Fruit fly (Drosophila melanogaster) whole organism, embryonic: Measurements from ENCODE around the gene CG32246.

Experiments used
- Bgb ChIP-seq: fragments of 200-800 bp; sonication (Bioruptor generic); IDR thresholded peaks from 2 replicates; pipeline ENCODE4 v1.3.6; 2022; ENCODE audit warnings: missing biosample characterization, missing genetic modification characterization; ENCODE audit not compliant: partially characterized antibody
- Bteb2 ChIP-seq: fragments of 200-800 bp; sonication (Bioruptor generic); optimal IDR thresholded peaks from 2 replicates; lab custom pipeline; 2016; ENCODE audit warnings: missing biosample characterization, missing genetic modification characterization
- CG10543 ChIP-seq: fragments of 200-800 bp; sonication (Bioruptor generic); optimal IDR thresholded peaks from 3 replicates; lab custom pipeline; 2017; ENCODE audit warnings: missing biosample characterization, mild to moderate bottlenecking, missing genetic modification characterization, moderate library complexity
- CG11085 ChIP-seq: fragments of 200-800 bp; sonication (Bioruptor generic); IDR thresholded peaks from 2 replicates; pipeline ENCODE4 v1.3.6; 2022; ENCODE audit warnings: missing biosample characterization, missing genetic modification characterization
- CG11247 ChIP-seq: fragments of 200-800 bp; sonication (Bioruptor generic); IDR thresholded peaks from 2 replicates; pipeline ENCODE4 v1.3.6; 2022; ENCODE audit warnings: missing biosample characterization, missing genetic modification characterization
- CG11504 ChIP-seq: fragments of 200-800 bp; sonication (Bioruptor generic); optimal IDR thresholded peaks from 3 replicates; lab custom pipeline; 2019; ENCODE audit warnings: missing biosample characterization, mild to moderate bottlenecking, missing genetic modification characterization, moderate library complexity
- CG12391 ChIP-seq: fragments of 200-800 bp; sonication (Bioruptor generic); optimal IDR thresholded peaks from 3 replicates; lab custom pipeline; 2018; ENCODE audit warnings: missing biosample characterization, mild to moderate bottlenecking, missing genetic modification characterization, moderate library complexity
- CG13287 ChIP-seq: fragments of 200-800 bp; sonication (Bioruptor generic); IDR thresholded peaks from 2 replicates; pipeline ENCODE4 v1.3.6; 2022; ENCODE audit warnings: missing biosample characterization, missing genetic modification characterization; ENCODE audit not compliant: partially characterized antibody
- CG15011 ChIP-seq: fragments of 200-800 bp; sonication (Bioruptor generic); optimal IDR thresholded peaks from 3 replicates; lab custom pipeline; 2018; ENCODE audit warnings: missing biosample characterization, mild to moderate bottlenecking, missing genetic modification characterization
- CG17361 ChIP-seq: fragments of 200-800 bp; sonication (Bioruptor generic); IDR thresholded peaks from 3 replicates; pipeline ENCODE4 v1.3.6; 2022; ENCODE audit warnings: missing biosample characterization, missing genetic modification characterization
- CG17612 ChIP-seq: fragments of 200-800 bp; sonication (Bioruptor generic); IDR thresholded peaks from 2 replicates; pipeline ENCODE4 v1.3.6; 2022; ENCODE audit warnings: missing biosample characterization, missing genetic modification characterization
- CG18476 ChIP-seq: fragments of 200-800 bp; sonication (Bioruptor generic); optimal IDR thresholded peaks from 2 replicates; lab custom pipeline; 2016; ENCODE audit warnings: missing biosample characterization, mild to moderate bottlenecking, missing genetic modification characterization
- CG2199 ChIP-seq: fragments of 200-800 bp; sonication (Bioruptor generic); IDR thresholded peaks from 3 replicates; pipeline ENCODE4 v1.3.6; 2022; ENCODE audit warnings: missing biosample characterization, missing genetic modification characterization
- CG2889 ChIP-seq: fragments of 200-800 bp; sonication (Bioruptor generic); IDR thresholded peaks from 3 replicates; pipeline ENCODE4 v1.3.6; 2022; ENCODE audit warnings: missing biosample characterization, missing genetic modification characterization
- CG31365 ChIP-seq: fragments of 200-800 bp; sonication (Bioruptor generic); optimal IDR thresholded peaks from 2 replicates; lab custom pipeline; 2018; ENCODE audit warnings: missing biosample characterization, mild to moderate bottlenecking, missing genetic modification characterization
- CG32767 ChIP-seq: fragments of 200-800 bp; sonication (Bioruptor generic); IDR thresholded peaks from 2 replicates; pipeline ENCODE4 v1.3.6; 2022; ENCODE audit warnings: missing biosample characterization, missing genetic modification characterization
- CG34376 ChIP-seq: fragments of 200-800 bp; sonication (Bioruptor generic); optimal IDR thresholded peaks from 2 replicates; lab custom pipeline; 2018; ENCODE audit warnings: missing biosample characterization, mild to moderate bottlenecking, missing genetic modification characterization
- CG3847 ChIP-seq: fragments of 200-800 bp; sonication (Bioruptor generic); IDR thresholded peaks from 2 replicates; pipeline ENCODE4 v1.3.6; 2022; ENCODE audit warnings: missing biosample characterization, missing genetic modification characterization
- CG42726 ChIP-seq: fragments of 200-800 bp; sonication (Bioruptor generic); IDR thresholded peaks from 2 replicates; pipeline ENCODE4 v1.3.6; 2022; ENCODE audit warnings: missing biosample characterization, missing genetic modification characterization; ENCODE audit not compliant: partially characterized antibody
- CG4360 ChIP-seq: fragments of 200-800 bp; sonication (Bioruptor generic); IDR thresholded peaks from 2 replicates; pipeline ENCODE4 v1.3.6; 2022; ENCODE audit warnings: missing biosample characterization, missing genetic modification characterization
- CG5245 ChIP-seq: fragments of 200-800 bp; sonication (Bioruptor generic); optimal IDR thresholded peaks from 3 replicates; lab custom pipeline; 2016; ENCODE audit warnings: missing biosample characterization, missing genetic modification characterization
- CG6175 ChIP-seq: fragments of 200-800 bp; sonication (Bioruptor generic); IDR thresholded peaks from 3 replicates; pipeline ENCODE4 v1.3.6; 2022; ENCODE audit warnings: missing biosample characterization, missing genetic modification characterization
- CG7928 ChIP-seq: fragments of 200-800 bp; sonication (Bioruptor generic); optimal IDR thresholded peaks from 2 replicates; lab custom pipeline; 2017; ENCODE audit warnings: missing biosample characterization, mild to moderate bottlenecking, missing genetic modification characterization
- CoRest ChIP-seq: fragments of 200-800 bp; sonication (Bioruptor generic); optimal IDR thresholded peaks from 3 replicates; lab custom pipeline; 2018; ENCODE audit warnings: missing biosample characterization, mild to moderate bottlenecking, missing genetic modification characterization, moderate library complexity
- D19B ChIP-seq: fragments of 200-800 bp; sonication (Bioruptor generic); optimal IDR thresholded peaks from 2 replicates; lab custom pipeline; 2017; ENCODE audit warnings: missing biosample characterization, mild to moderate bottlenecking, missing genetic modification characterization
- Deaf1 ChIP-seq: fragments of 200-800 bp; optimal IDR thresholded peaks from 3 replicates; lab custom pipeline; 2019; ENCODE audit warnings: missing biosample characterization, mild to moderate bottlenecking, missing genetic modification characterization, moderate library complexity
- Fer3 ChIP-seq: fragments of 200-800 bp; sonication (Bioruptor generic); optimal IDR thresholded peaks from 2 replicates; lab custom pipeline; 2018; ENCODE audit warnings: missing biosample characterization, mild to moderate bottlenecking, missing genetic modification characterization, moderate library complexity
- Nf-YB ChIP-seq: fragments of 200-800 bp; sonication (Bioruptor generic); optimal IDR thresholded peaks from 3 replicates; lab custom pipeline; 2019; ENCODE audit warnings: missing biosample characterization, mild to moderate bottlenecking, missing genetic modification characterization, moderate library complexity
- Sry-β ChIP-seq: fragments of 200-800 bp; sonication (Bioruptor generic); optimal IDR thresholded peaks from 2 replicates; lab custom pipeline; 2018; ENCODE audit warnings: missing biosample characterization, mild to moderate bottlenecking, missing genetic modification characterization, moderate library complexity
- az2 ChIP-seq: fragments of 200-800 bp; sonication (Bioruptor generic); optimal IDR thresholded peaks from 3 replicates; lab custom pipeline; 2016; ENCODE audit warnings: missing biosample characterization, missing genetic modification characterization
- ci ChIP-seq: fragments of 200-800 bp; sonication (Bioruptor generic); IDR thresholded peaks from 3 replicates; pipeline ENCODE4 v1.3.6; 2022; ENCODE audit warnings: missing biosample characterization, missing genetic modification characterization
- dm ChIP-seq: fragments of 200-800 bp; sonication (Bioruptor generic); optimal IDR thresholded peaks from 3 replicates; lab custom pipeline; 2016; ENCODE audit warnings: missing biosample characterization, missing genetic modification characterization
- eyg ChIP-seq: fragments of 200-800 bp; sonication (Bioruptor generic); optimal IDR thresholded peaks from 3 replicates; lab custom pipeline; 2016; ENCODE audit warnings: missing biosample characterization, missing genetic modification characterization
- fd64A ChIP-seq: fragments of 200-800 bp; sonication (Bioruptor generic); optimal IDR thresholded peaks from 3 replicates; lab custom pipeline; 2018; ENCODE audit warnings: missing biosample characterization, mild to moderate bottlenecking, missing genetic modification characterization
- ftz-f1 ChIP-seq: fragments of 200-800 bp; sonication (Bioruptor generic); optimal IDR thresholded peaks from 2 replicates; lab custom pipeline; 2016; ENCODE audit warnings: missing biosample characterization, missing genetic modification characterization
- fu2 ChIP-seq: fragments of 200-800 bp; sonication (Bioruptor generic); optimal IDR thresholded peaks from 2 replicates; lab custom pipeline; 2016; ENCODE audit warnings: missing biosample characterization, missing genetic modification characterization
- gce ChIP-seq: fragments of 200-800 bp; sonication (Bioruptor generic); IDR thresholded peaks from 3 replicates; pipeline ENCODE4 v1.3.6; 2022; ENCODE audit warnings: missing biosample characterization, missing genetic modification characterization
- grn ChIP-seq: fragments of 200-800 bp; sonication (Bioruptor generic); optimal IDR thresholded peaks from 3 replicates; lab custom pipeline; 2017; ENCODE audit warnings: missing biosample characterization, missing genetic modification characterization
- gsb-n ChIP-seq: fragments of 200-800 bp; sonication (Bioruptor generic); optimal IDR thresholded peaks from 3 replicates; lab custom pipeline; 2018; ENCODE audit warnings: missing biosample characterization, mild to moderate bottlenecking, missing genetic modification characterization
- kay ChIP-seq: fragments of 200-800 bp; sonication (Bioruptor generic); optimal IDR thresholded peaks from 2 replicates; lab custom pipeline; 2016; ENCODE audit warnings: missing biosample characterization, missing genetic modification characterization
- kni ChIP-seq: fragments of 200-800 bp; sonication (Bioruptor generic); optimal IDR thresholded peaks from 3 replicates; lab custom pipeline; 2017; ENCODE audit warnings: mild to moderate bottlenecking, missing biosample characterization, missing genetic modification reagents, missing genetic modification characterization
- mld ChIP-seq: fragments of 200-800 bp; sonication (Bioruptor generic); IDR thresholded peaks from 3 replicates; pipeline ENCODE4 v1.3.6; 2022; ENCODE audit warnings: missing biosample characterization, missing genetic modification characterization; ENCODE audit not compliant: partially characterized antibody
- psq ChIP-seq: fragments of 200-800 bp; sonication (Bioruptor generic); optimal IDR thresholded peaks from 2 replicates; lab custom pipeline; 2017; ENCODE audit warnings: missing biosample characterization, missing genetic modification characterization
- pum ChIP-seq: fragments of 200-800 bp; sonication (Bioruptor generic); optimal IDR thresholded peaks from 2 replicates; lab custom pipeline; 2016; ENCODE audit warnings: missing biosample characterization, missing genetic modification characterization
- sd ChIP-seq: fragments of 200-800 bp; sonication (Bioruptor generic); optimal IDR thresholded peaks from 3 replicates; lab custom pipeline; 2018; ENCODE audit warnings: missing biosample characterization, mild to moderate bottlenecking, missing genetic modification characterization, moderate library complexity
- sr ChIP-seq: fragments of 200-800 bp; sonication (Bioruptor generic); IDR thresholded peaks from 3 replicates; pipeline ENCODE4 v1.3.6; 2022; ENCODE audit warnings: missing biosample characterization, missing genetic modification characterization
- stc ChIP-seq: fragments of 200-800 bp; sonication (Bioruptor generic); IDR thresholded peaks from 2 replicates; pipeline ENCODE4 v1.3.6; 2022; ENCODE audit warnings: missing biosample characterization, missing genetic modification characterization
- sug ChIP-seq: fragments of 200-800 bp; optimal IDR thresholded peaks from 2 replicates; lab custom pipeline; 2019; ENCODE audit warnings: missing biosample characterization, mild to moderate bottlenecking, missing genetic modification characterization, moderate library complexity
- tna ChIP-seq: fragments of 200-800 bp; sonication (Bioruptor generic); IDR thresholded peaks from 2 replicates; pipeline ENCODE4 v1.3.6; 2022; ENCODE audit warnings: missing biosample characterization, missing genetic modification characterization; ENCODE audit not compliant: partially characterized antibody
- tx ChIP-seq: fragments of 200-800 bp; sonication (Bioruptor generic); optimal IDR thresholded peaks from 2 replicates; lab custom pipeline; 2016; ENCODE audit warnings: missing biosample characterization, missing genetic modification characterization
- unc-4 ChIP-seq: fragments of 200-800 bp; sonication (Bioruptor generic); IDR thresholded peaks from 2 replicates; pipeline ENCODE4 v1.3.6; 2022; ENCODE audit warnings: missing biosample characterization, missing genetic modification characterization; ENCODE audit not compliant: partially characterized antibody

CG32246 gene

dm6 chr3L:4627012-4627411 lies 6.0 kb downstream of the CG32246 start (continued):
- TF ChIP-seq Sry-β (no peak), gce (GFP tag; lab: Robert Waterston, UW) (no peak), D19B (GFP tag; lab: Kevin White, UChicago) (no peak), Fer3 (tag; lab: Kevin White, UChicago) (no peak), CoRest (tag; lab: Kevin White, UChicago) (peak; percentile 95), CG34376 (GFP tag; lab: Kevin White, UChicago) (peak; percentile 29), CG11247 (GFP tag; lab: Robert Waterston, UW) (no peak), CG4360 (GFP tag; lab: Robert Waterston, UW) (peak; percentile 98), Nf-YB (GFP tag; lab: Kevin White, UChicago) (no peak), grn (GFP tag; lab: Kevin White, UChicago) (peak; percentile 96), tna (GFP tag; lab: Robert Waterston, UW) (0 out of 2 replicates have a peak, but pooled peaks have one; percentile 14), CG42726 (GFP tag; lab: Robert Waterston, UW) (no peak), CG31365 (no peak), fu2 (GFP tag; lab: Kevin White, UChicago) (no peak), CG11085 (GFP tag; lab: Robert Waterston, UW) (no peak), psq (GFP tag; lab: Kevin White, UChicago) (no peak), CG17361 (GFP tag; lab: Robert Waterston, UW) (no peak), CG5245 (GFP tag; lab: Kevin White, UChicago) (no peak), sr (GFP tag; lab: Robert Waterston, UW) (no peak), kni (GFP tag; lab: Kevin White, UChicago) (peak; percentile 3), CG11504 (tag; lab: Kevin White, UChicago) (no peak), Bgb (GFP tag; lab: Robert Waterston, UW) (peak; percentile 49), sug (peak; percentile 23), pum (GFP tag; lab: Kevin White, UChicago) (no peak), CG15011 (GFP tag; lab: Kevin White, UChicago) (no peak), gsb-n (tag; lab: Kevin White, UChicago) (no peak), CG10543 (GFP tag; lab: Kevin White, UChicago) (peak; percentile 22), CG2199 (GFP tag; lab: Robert Waterston, UW) (peak; percentile 83; the same call in 2 of the 3 replicates), ftz-f1 (GFP tag; lab: Kevin White, UChicago) (no peak), CG6175 (GFP tag; lab: Robert Waterston, UW) (0 out of 3 replicates have a peak, but pooled peaks have one; percentile 27), ci (GFP tag; lab: Robert Waterston, UW) (0 out of 3 replicates have a peak, but pooled peaks have one; percentile 50), CG2889 (no peak), CG12391 (tag; lab: Kevin White, UChicago) (no peak), mld (GFP tag; lab: Robert Waterston, UW) (0 out of 3 replicates have a peak, but pooled peaks have one; percentile 26), CG13287 (peak; percentile 35; the same call in 1 of the 2 replicates), az2 (GFP tag; lab: Kevin White, UChicago) (no peak), sd (no peak), CG32767 (peak; percentile 96), eyg (GFP tag; lab: Kevin White, UChicago) (no peak), kay (GFP tag; lab: Kevin White, UChicago) (no peak), CG3847 (GFP tag; lab: Robert Waterston, UW) (no peak), CG17612 (GFP tag; lab: Robert Waterston, UW) (no peak), tx (GFP tag; lab: Kevin White, UChicago) (no peak), CG7928 (GFP tag; lab: Kevin White, UChicago) (no peak), CG18476 (no peak), fd64A (GFP tag; lab: Kevin White, UChicago) (no peak), unc-4 (no peak), stc (GFP tag; lab: Robert Waterston, UW) (peak; percentile 7; the same call in 1 of the 2 replicates), dm (GFP tag; lab: Kevin White, UChicago) (peak; percentile 30), Deaf1 (tag; lab: Kevin White, UChicago) (peak; percentile 33), Bteb2 (GFP tag; lab: Kevin White, UChicago) (no peak)
